Worm (Caenorhabditis elegans): ENCODE measurements around the gene ngn-1.

Gene ngn-1

ce11 chrIV:2642673-2643072, 14.6 kb upstream of the ngn-1 start, which contains the start of gene ric-8:
ric-8 (plus strand) TSS chrIV:2642973.
- TF ChIP-seq tbx-11 (GFP tag; IDR thresholded peaks at IDR 0.05) (no peak), aly-1 (tag; optimal IDR thresholded peaks at IDR 0.05) (no peak), tra-4 (tag; optimal IDR thresholded peaks at IDR 0.05) (no peak), scrt-1 (GFP tag; IDR thresholded peaks at IDR 0.05) (no peak), sea-1 (GFP tag; conservative IDR thresholded peaks at IDR 0.05) (no peak), B0310.2 (tag; optimal IDR thresholded peaks at IDR 0.05) (no peak), ets-7 (tag; optimal IDR thresholded peaks at IDR 0.05) (no peak), hmg-4 (GFP tag; optimal IDR thresholded peaks at IDR 0.05) (no peak), ama-1 (optimal IDR thresholded peaks at IDR 0.05) (no peak), pes-1 (GFP tag; IDR thresholded peaks at IDR 0.05) (no peak), hmbx-1 (tag; optimal IDR thresholded peaks at IDR 0.05) (no peak), F13C5.2 (tag; optimal IDR thresholded peaks at IDR 0.05) (no peak)

- TF ChIP-seq ceh-13 (GFP tag; optimal IDR thresholded peaks at IDR 0.05) (no peak), sea-1 (GFP tag; conservative IDR thresholded peaks at IDR 0.05) (no peak), tbx-37 (GFP tag; conservative IDR thresholded peaks at IDR 0.05) (no peak)
These were observed 14.0 kb upstream of the ngn-1 start for ce11 chrIV:2642054-2642453.

ce11 chrIV:2640950-2641349, 12.9 kb upstream of the ngn-1 start, which contains the start of the genes mdf-2 and nduv-3:
mdf-2 (minus strand) TSS chrIV:2641125.
nduv-3 (plus strand) TSS chrIV:2641310.
- no peak for TF ChIP-seq ets-7 (tag; optimal IDR thresholded peaks at IDR 0.05)
- no peak for TF ChIP-seq tbx-11 (GFP tag; IDR thresholded peaks at IDR 0.05)
- TF ChIP-seq hmg-4 (GFP tag; optimal IDR thresholded peaks at IDR 0.05), result no peak
- no peak for TF ChIP-seq ceh-36 (tag; optimal IDR thresholded peaks at IDR 0.05)
- no peak for TF ChIP-seq pes-1 (GFP tag; IDR thresholded peaks at IDR 0.05)
- no peak for TF ChIP-seq B0310.2 (tag; optimal IDR thresholded peaks at IDR 0.05)
- no peak for TF ChIP-seq aly-1 (tag; optimal IDR thresholded peaks at IDR 0.05)
- TF ChIP-seq tra-4 (tag; optimal IDR thresholded peaks at IDR 0.05), result no peak
- no peak for TF ChIP-seq flt-1 (GFP tag; IDR thresholded peaks at IDR 0.05)
- no peak for TF ChIP-seq ama-1 (optimal IDR thresholded peaks at IDR 0.05)
- TF ChIP-seq hnd-1 (tag; optimal IDR thresholded peaks at IDR 0.05), result no peak
- no peak for TF ChIP-seq hmbx-1 (tag; optimal IDR thresholded peaks at IDR 0.05)
- no peak for TF ChIP-seq tbx-37 (GFP tag; conservative IDR thresholded peaks at IDR 0.05)
- no peak for TF ChIP-seq ceh-13 (GFP tag; optimal IDR thresholded peaks at IDR 0.05)
- no peak for TF ChIP-seq F13C5.2 (tag; optimal IDR thresholded peaks at IDR 0.05)
- TF ChIP-seq sea-1 (GFP tag; conservative IDR thresholded peaks at IDR 0.05), result no peak

- peak; percentile 64 for TF ChIP-seq ceh-36 (tag; optimal IDR thresholded peaks at IDR 0.05)
- peak; percentile 71 for TF ChIP-seq pes-1 (GFP tag; IDR thresholded peaks at IDR 0.05)
- peak; percentile 73 for TF ChIP-seq tbx-11 (GFP tag; IDR thresholded peaks at IDR 0.05)
- TF ChIP-seq hnd-1 (tag; optimal IDR thresholded peaks at IDR 0.05), result peak; percentile 4
- TF ChIP-seq scrt-1 (GFP tag; IDR thresholded peaks at IDR 0.05), result peak; percentile 75; the same call in 1 of the 2 replicates
- no peak for TF ChIP-seq ama-1 (optimal IDR thresholded peaks at IDR 0.05)
- TF ChIP-seq hmg-4 (GFP tag; optimal IDR thresholded peaks at IDR 0.05), result peak; percentile 12
- peak; percentile 21 for TF ChIP-seq B0310.2 (tag; optimal IDR thresholded peaks at IDR 0.05)
- no peak for TF ChIP-seq tra-4 (tag; optimal IDR thresholded peaks at IDR 0.05)
- peak; percentile 82 for TF ChIP-seq sea-1 (GFP tag; conservative IDR thresholded peaks at IDR 0.05)
- peak; percentile 67 for TF ChIP-seq flt-1 (GFP tag; IDR thresholded peaks at IDR 0.05)
- TF ChIP-seq aly-1 (tag; optimal IDR thresholded peaks at IDR 0.05), result no peak
- peak; percentile 47 for TF ChIP-seq hmbx-1 (tag; optimal IDR thresholded peaks at IDR 0.05)
- no peak for TF ChIP-seq ceh-13 (GFP tag; optimal IDR thresholded peaks at IDR 0.05)
- TF ChIP-seq F13C5.2 (tag; optimal IDR thresholded peaks at IDR 0.05), result no peak
- TF ChIP-seq ets-7 (tag; optimal IDR thresholded peaks at IDR 0.05), result peak; percentile 21
- peak; percentile 52; the same call in 1 of the 2 replicates for TF ChIP-seq tbx-37 (GFP tag; conservative IDR thresholded peaks at IDR 0.05)
These were observed 11.7 kb upstream of the ngn-1 start for ce11 chrIV:2639666-2640273.

- TF ChIP-seq aly-1 (tag; optimal IDR thresholded peaks at IDR 0.05), result no peak
- TF ChIP-seq F13C5.2 (tag; optimal IDR thresholded peaks at IDR 0.05), result no peak
- TF ChIP-seq hmbx-1 (tag; optimal IDR thresholded peaks at IDR 0.05), result no peak
- TF ChIP-seq tbx-37 (GFP tag; conservative IDR thresholded peaks at IDR 0.05), result no peak
- no peak for TF ChIP-seq scrt-1 (GFP tag; IDR thresholded peaks at IDR 0.05)
- TF ChIP-seq ama-1 (optimal IDR thresholded peaks at IDR 0.05), result no peak
- TF ChIP-seq sea-1 (GFP tag; conservative IDR thresholded peaks at IDR 0.05), result no peak
- no peak for TF ChIP-seq hmg-4 (GFP tag; optimal IDR thresholded peaks at IDR 0.05)
- TF ChIP-seq ceh-13 (GFP tag; optimal IDR thresholded peaks at IDR 0.05), result no peak
These were observed 6.9 kb upstream of the ngn-1 start for ce11 chrIV:2634992-2635391.

- TF ChIP-seq hnd-1 (tag; optimal IDR thresholded peaks at IDR 0.05) (no peak), flt-1 (GFP tag; IDR thresholded peaks at IDR 0.05) (no peak), aly-1 (tag; optimal IDR thresholded peaks at IDR 0.05) (no peak), tbx-11 (GFP tag; IDR thresholded peaks at IDR 0.05) (no peak), ceh-36 (tag; optimal IDR thresholded peaks at IDR 0.05) (peak; percentile 55)
These were observed 2.1 kb upstream of the ngn-1 start for ce11 chrIV:2630145-2630544.

ce11 chrIV:2618611-2619010, 9.5 kb downstream of the ngn-1 start, which contains the start of gene smf-3:
smf-3 (plus strand) TSS chrIV:2618869.
- TF ChIP-seq ama-1 (optimal IDR thresholded peaks at IDR 0.05) (no peak), tbx-11 (GFP tag; IDR thresholded peaks at IDR 0.05) (no peak), tra-4 (tag; optimal IDR thresholded peaks at IDR 0.05) (no peak), sea-1 (GFP tag; conservative IDR thresholded peaks at IDR 0.05) (no peak), ceh-13 (GFP tag; optimal IDR thresholded peaks at IDR 0.05) (no peak), B0310.2 (tag; optimal IDR thresholded peaks at IDR 0.05) (no peak), scrt-1 (GFP tag; IDR thresholded peaks at IDR 0.05) (no peak), pes-1 (GFP tag; IDR thresholded peaks at IDR 0.05) (no peak), aly-1 (tag; optimal IDR thresholded peaks at IDR 0.05) (no peak), ceh-36 (tag; optimal IDR thresholded peaks at IDR 0.05) (no peak), tbx-37 (GFP tag; conservative IDR thresholded peaks at IDR 0.05) (no peak)
